Fruit fly (Drosophila melanogaster) whole organism, prepupa: Measurements from ENCODE around the gene CG34171.

Experiments used
- Blimp-1 ChIP-seq: fragments of 200-800 bp; sonication (Bioruptor generic); optimal IDR thresholded peaks from 3 replicates; lab custom pipeline; 2017; ENCODE audit warnings: missing biosample characterization, missing genetic modification characterization, mild to moderate bottlenecking, moderate library complexity, missing genetic modification reagents
- CG16779 ChIP-seq: fragments of 200-800 bp; sonication (Bioruptor generic); optimal IDR thresholded peaks from 3 replicates; lab custom pipeline; 2017; ENCODE audit warnings: missing biosample characterization, mild to moderate bottlenecking, missing genetic modification characterization
- CG3032 ChIP-seq: fragments of 200-800 bp; optimal IDR thresholded peaks from 2 replicates; lab custom pipeline; 2019; ENCODE audit warnings: missing biosample characterization, mild to moderate bottlenecking, missing genetic modification characterization, moderate library complexity
- CG34406 ChIP-seq: fragments of 200-800 bp; sonication (Bioruptor generic); optimal IDR thresholded peaks from 3 replicates; lab custom pipeline; 2016; ENCODE audit warnings: missing biosample characterization, missing genetic modification characterization
- CG3919 ChIP-seq: fragments of 200-800 bp; sonication (Bioruptor generic); optimal IDR thresholded peaks from 3 replicates; lab custom pipeline; 2016; ENCODE audit warnings: missing biosample characterization, missing genetic modification characterization
- CG7368 ChIP-seq: fragments of 200-800 bp; sonication (Bioruptor generic); optimal IDR thresholded peaks from 3 replicates; lab custom pipeline; 2016; ENCODE audit warnings: missing biosample characterization, missing genetic modification characterization
- CG8632 ChIP-seq: fragments of 200-800 bp; sonication (Bioruptor generic); optimal IDR thresholded peaks from 3 replicates; lab custom pipeline; 2016; ENCODE audit warnings: missing biosample characterization, missing genetic modification characterization
- cyc ChIP-seq: fragments of 200-800 bp; sonication (Bioruptor generic); optimal IDR thresholded peaks from 3 replicates; lab custom pipeline; 2016; ENCODE audit warnings: missing biosample characterization, missing genetic modification characterization
- lz ChIP-seq: fragments of 200-800 bp; sonication (Bioruptor generic); optimal IDR thresholded peaks from 3 replicates; lab custom pipeline; 2016; ENCODE audit warnings: missing biosample characterization, missing genetic modification characterization
- svp ChIP-seq: fragments of 200-800 bp; sonication (Bioruptor generic); peaks from one replicate; lab custom pipeline; 2016; ENCODE audit warnings: missing biosample characterization, missing genetic modification characterization

DNA sequence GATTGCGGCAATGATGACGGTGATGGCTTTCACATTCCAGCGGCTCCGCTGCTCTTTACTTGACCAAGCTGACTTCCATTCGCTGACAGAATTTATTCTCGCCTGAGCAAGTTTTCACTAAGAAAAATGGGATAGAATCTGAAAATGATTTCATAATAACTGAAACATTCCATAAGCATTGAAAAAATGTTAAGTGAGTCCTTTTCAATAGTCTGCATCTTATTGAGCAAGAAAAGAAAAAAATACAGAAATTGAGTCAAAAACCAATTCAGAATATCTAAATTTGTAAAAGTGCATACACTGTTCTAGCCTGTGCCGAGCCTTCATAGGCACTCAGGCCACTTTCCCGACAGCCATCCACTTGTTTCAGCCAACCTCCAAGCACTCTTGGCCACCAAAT, 29.8 kb upstream of the CG34171 start:
- TF ChIP-seq CG34406 (GFP tag; lab: Kevin White, UChicago) (no peak), CG3032 (peak; percentile 21), cyc (GFP tag; lab: Kevin White, UChicago) (no peak), svp (GFP tag; lab: Kevin White, UChicago) (no peak), CG7368 (GFP tag; lab: Kevin White, UChicago) (no peak), CG8632 (no peak), lz (GFP tag; lab: Kevin White, UChicago) (no peak), Blimp-1 (GFP tag; lab: Kevin White, UChicago) (no peak), CG16779 (peak; percentile 0), CG3919 (GFP tag; lab: Kevin White, UChicago) (peak; percentile 75)
